Fruit fly (Drosophila melanogaster) whole organism, embryonic: ENCODE results near the gene CG13894.

ENCODE experiments used
- Antp ChIP-seq: fragments of 200-800 bp; sonication (Bioruptor generic); optimal IDR thresholded peaks from 3 replicates; lab custom pipeline; 2016; ENCODE audit warnings: missing biosample characterization, missing genetic modification characterization
- Awh ChIP-seq: fragments of 200-800 bp; sonication (Bioruptor generic); IDR thresholded peaks from 2 replicates; pipeline ENCODE4, ENCODE4 v1.3.6; 2022; ENCODE audit warnings: missing biosample characterization, missing genetic modification characterization
- B-H2 ChIP-seq: fragments of 200-800 bp; sonication (Bioruptor generic); optimal IDR thresholded peaks from 2 replicates; lab custom pipeline; 2018; ENCODE audit warnings: missing biosample characterization, mild to moderate bottlenecking, missing genetic modification characterization
- CG11696 ChIP-seq: fragments of 200-800 bp; sonication (Bioruptor generic); IDR thresholded peaks from 2 replicates; pipeline ENCODE4 v1.3.6; 2022; ENCODE audit warnings: missing biosample characterization, missing genetic modification characterization
- CG12219 ChIP-seq: fragments of 200-800 bp; sonication (Bioruptor generic); optimal IDR thresholded peaks from 3 replicates; lab custom pipeline; 2018; ENCODE audit warnings: missing biosample characterization, mild to moderate bottlenecking, missing genetic modification characterization
- CG12659 ChIP-seq: fragments of 200-800 bp; sonication (Bioruptor generic); optimal IDR thresholded peaks from 3 replicates; lab custom pipeline; 2017; ENCODE audit warnings: mild to moderate bottlenecking, missing biosample characterization, missing genetic modification reagents, missing genetic modification characterization
- CG12744 ChIP-seq: fragments of 200-800 bp; sonication (Bioruptor generic); optimal IDR thresholded peaks from 2 replicates; lab custom pipeline; 2016; ENCODE audit warnings: missing biosample characterization, missing genetic modification characterization
- CG16815 ChIP-seq: fragments of 200-800 bp; sonication (Bioruptor generic); optimal IDR thresholded peaks from 3 replicates; lab custom pipeline; 2017; ENCODE audit warnings: missing biosample characterization, mild to moderate bottlenecking, missing genetic modification characterization
- CG17186 ChIP-seq: fragments of 200-800 bp; sonication (Bioruptor generic); optimal IDR thresholded peaks from 3 replicates; lab custom pipeline; 2017; ENCODE audit warnings: missing biosample characterization, missing genetic modification reagents, missing genetic modification characterization
- CG2202 ChIP-seq: fragments of 200-800 bp; sonication (Bioruptor generic); optimal IDR thresholded peaks from 2 replicates; lab custom pipeline; 2018; ENCODE audit warnings: missing biosample characterization, mild to moderate bottlenecking, missing genetic modification characterization
- CG3163 ChIP-seq: fragments of 200-800 bp; sonication (Bioruptor generic); optimal IDR thresholded peaks from 3 replicates; lab custom pipeline; 2016; ENCODE audit warnings: missing biosample characterization, missing genetic modification characterization
- CG32767 ChIP-seq: fragments of 200-800 bp; sonication (Bioruptor generic); IDR thresholded peaks from 2 replicates; pipeline ENCODE4 v1.3.6; 2022; ENCODE audit warnings: missing biosample characterization, missing genetic modification characterization
- CG34224 ChIP-seq: fragments of 200-800 bp; sonication (Bioruptor generic); IDR thresholded peaks from 3 replicates; pipeline ENCODE4 v1.3.6; 2022; ENCODE audit warnings: missing biosample characterization, missing genetic modification characterization; ENCODE audit not compliant: partially characterized antibody
- CG6175 ChIP-seq: fragments of 200-800 bp; sonication (Bioruptor generic); IDR thresholded peaks from 3 replicates; pipeline ENCODE4 v1.3.6; 2022; ENCODE audit warnings: missing biosample characterization, missing genetic modification characterization
- CG8290 ChIP-seq, 3 experiments: fragments of 200-800 bp; sonication (Bioruptor generic); optimal IDR thresholded peaks; 2 replicates each; lab custom pipeline; 2016 to 2019; ENCODE audit warnings: missing biosample characterization in 3 of 3, missing genetic modification characterization in 3 of 3, mild to moderate bottlenecking in 2 of 3, moderate library complexity in 1 of 3
- CG8388 ChIP-seq: fragments of 200-800 bp; sonication (Bioruptor generic); optimal IDR thresholded peaks from 2 replicates; lab custom pipeline; 2019; ENCODE audit warnings: missing biosample characterization, mild to moderate bottlenecking, missing genetic modification characterization, moderate library complexity
- CG8765 ChIP-seq: fragments of 200-800 bp; sonication (Bioruptor generic); IDR thresholded peaks from 2 replicates; pipeline ENCODE4 v1.3.6; 2022; ENCODE audit warnings: missing biosample characterization, missing genetic modification characterization
- Deaf1 ChIP-seq: fragments of 200-800 bp; optimal IDR thresholded peaks from 3 replicates; lab custom pipeline; 2019; ENCODE audit warnings: missing biosample characterization, mild to moderate bottlenecking, missing genetic modification characterization, moderate library complexity
- Dip2 ChIP-seq: fragments of 200-800 bp; sonication (Bioruptor generic); IDR thresholded peaks from 2 replicates; pipeline ENCODE4 v1.3.6; 2022; ENCODE audit warnings: missing biosample characterization, missing genetic modification characterization
- Doc3 ChIP-seq: fragments of 200-800 bp; sonication (Bioruptor generic); IDR thresholded peaks from 3 replicates; pipeline ENCODE4 v1.3.6; 2022; ENCODE audit warnings: missing biosample characterization, missing genetic modification characterization; ENCODE audit not compliant: partially characterized antibody
- E2f2 ChIP-seq: fragments of 200-800 bp; sonication (Bioruptor generic); IDR thresholded peaks from 2 replicates; pipeline ENCODE4 v1.3.6; 2022; ENCODE audit warnings: missing biosample characterization, missing genetic modification characterization
- HLH3B ChIP-seq: fragments of 200-800 bp; sonication (Bioruptor generic); IDR thresholded peaks from 2 replicates; pipeline ENCODE4 v1.3.6; 2022; ENCODE audit warnings: missing biosample characterization, missing genetic modification characterization
- Hr51 ChIP-seq, 2 experiments: fragments of 200-800 bp; sonication (Bioruptor generic); optimal IDR thresholded peaks; 2 replicates in 1 of 2; 3 replicates in 1 of 2; lab custom pipeline; 2016 to 2018; ENCODE audit warnings: missing biosample characterization in 2 of 2, missing genetic modification characterization in 2 of 2, mild to moderate bottlenecking in 1 of 2, moderate library complexity in 1 of 2
- Optix ChIP-seq: fragments of 200-800 bp; sonication (Bioruptor generic); IDR thresholded peaks from 3 replicates; pipeline ENCODE4 v1.3.6; 2022; ENCODE audit warnings: missing biosample characterization, missing genetic modification characterization
- PHDP ChIP-seq: fragments of 200-800 bp; sonication (Bioruptor generic); optimal IDR thresholded peaks from 3 replicates; lab custom pipeline; 2018; ENCODE audit warnings: missing biosample characterization, mild to moderate bottlenecking, missing genetic modification characterization, moderate library complexity
- Rx ChIP-seq: fragments of 200-800 bp; sonication (Bioruptor generic); IDR thresholded peaks from 2 replicates; pipeline ENCODE4 v1.3.6; 2022; ENCODE audit warnings: missing biosample characterization, missing genetic modification characterization
- Sin3A ChIP-seq: fragments of >200 bp; optimal IDR thresholded peaks from 2 replicates; lab custom pipeline; 2018
- Sox100B ChIP-seq: fragments of 200-800 bp; sonication (Bioruptor generic); optimal IDR thresholded peaks from 3 replicates; lab custom pipeline; 2018; ENCODE audit warnings: missing biosample characterization, mild to moderate bottlenecking, missing genetic modification characterization
- Sox102F ChIP-seq: fragments of 200-800 bp; sonication (Bioruptor generic); optimal IDR thresholded peaks from 2 replicates; lab custom pipeline; 2018; ENCODE audit warnings: missing biosample characterization, mild to moderate bottlenecking, missing genetic modification characterization, moderate library complexity
- bsh ChIP-seq, 2 experiments: fragments of 200-800 bp; sonication (Bioruptor generic); optimal IDR thresholded peaks; 2 replicates each; lab custom pipeline; 2017 to 2018; ENCODE audit warnings: mild to moderate bottlenecking in 2 of 2, missing biosample characterization in 2 of 2, missing genetic modification characterization in 2 of 2, moderate library complexity in 1 of 2
- cwo ChIP-seq: fragments of 200-800 bp; sonication (Bioruptor generic); optimal IDR thresholded peaks from 3 replicates; lab custom pipeline; 2017; ENCODE audit warnings: missing biosample characterization, missing genetic modification characterization, mild to moderate bottlenecking, moderate library complexity, missing genetic modification reagents
- dmrt11E ChIP-seq: fragments of 200-800 bp; sonication (Bioruptor generic); optimal IDR thresholded peaks from 3 replicates; lab custom pipeline; 2018; ENCODE audit warnings: missing biosample characterization, mild to moderate bottlenecking, missing genetic modification characterization, moderate library complexity
- fd3F ChIP-seq: fragments of 200-800 bp; sonication (Bioruptor generic); optimal IDR thresholded peaks from 2 replicates; lab custom pipeline; 2018; ENCODE audit warnings: missing biosample characterization, mild to moderate bottlenecking, missing genetic modification characterization, moderate library complexity
- fu2 ChIP-seq: fragments of 200-800 bp; sonication (Bioruptor generic); optimal IDR thresholded peaks from 2 replicates; lab custom pipeline; 2016; ENCODE audit warnings: missing biosample characterization, missing genetic modification characterization
- gro ChIP-seq: fragments of 200-800 bp; sonication (Bioruptor generic); optimal IDR thresholded peaks from 2 replicates; lab custom pipeline; 2016; ENCODE audit warnings: missing biosample characterization, missing genetic modification characterization
- gsb ChIP-seq: fragments of 200-800 bp; sonication (Bioruptor generic); IDR thresholded peaks from 2 replicates; pipeline ENCODE4 v1.3.6; 2022; ENCODE audit warnings: missing biosample characterization, missing genetic modification characterization
- hkb ChIP-seq, 2 experiments: fragments of 200-800 bp in 1 of 2; fragments of >200 bp in 1 of 2; sonication (Bioruptor generic) in 1 of 2; IDR thresholded peaks in 1 of 2; optimal IDR thresholded peaks in 1 of 2; 2 replicates each; pipeline versions ENCODE4 v1.3.6 to Lab custom; 2017 to 2022; ENCODE audit warnings: missing biosample characterization in 1 of 2, missing genetic modification characterization in 1 of 2
- jigr1 ChIP-seq: fragments of 200-800 bp; sonication (Bioruptor generic); IDR thresholded peaks from 3 replicates; pipeline ENCODE4 v1.3.6; 2022; ENCODE audit warnings: missing biosample characterization, missing genetic modification characterization
- odd ChIP-seq: fragments of 200-800 bp; sonication (Bioruptor generic); optimal IDR thresholded peaks from 2 replicates; lab custom pipeline; 2017; ENCODE audit warnings: missing biosample characterization, mild to moderate bottlenecking, missing genetic modification characterization
- onecut ChIP-seq: fragments of 200-800 bp; sonication (Bioruptor generic); IDR thresholded peaks from 2 replicates; pipeline ENCODE4 v1.3.6; 2022; ENCODE audit warnings: missing biosample characterization, missing genetic modification characterization
- p53 ChIP-seq: fragments of 200-800 bp; sonication (Bioruptor generic); optimal IDR thresholded peaks from 2 replicates; lab custom pipeline; 2016; ENCODE audit warnings: missing biosample characterization, missing genetic modification characterization
- pb ChIP-seq: fragments of 200-800 bp; sonication (Bioruptor generic); optimal IDR thresholded peaks from 3 replicates; lab custom pipeline; 2016; ENCODE audit warnings: missing biosample characterization, missing genetic modification characterization
- pho ChIP-seq: fragments of 200-800 bp; sonication (Bioruptor generic); optimal IDR thresholded peaks from 2 replicates; lab custom pipeline; 2016; ENCODE audit warnings: missing biosample characterization, missing genetic modification characterization
- sim ChIP-seq: fragments of 200-800 bp; sonication (Bioruptor generic); IDR thresholded peaks from 2 replicates; pipeline ENCODE4 v1.3.6; 2022; ENCODE audit warnings: missing biosample characterization, missing genetic modification characterization
- sob ChIP-seq: fragments of 200-800 bp; sonication (Bioruptor generic); IDR thresholded peaks from 2 replicates; pipeline ENCODE4 v1.3.6; 2022; ENCODE audit warnings: missing biosample characterization, missing genetic modification characterization
- tio ChIP-seq: fragments of 200-800 bp; sonication (Bioruptor generic); optimal IDR thresholded peaks from 2 replicates; lab custom pipeline; 2017; ENCODE audit warnings: missing biosample characterization, missing genetic modification characterization, inconsistent platforms
- toy ChIP-seq: fragments of 200-800 bp; sonication (Bioruptor generic); IDR thresholded peaks from 2 replicates; pipeline ENCODE4 v1.3.6; 2022; ENCODE audit warnings: missing biosample characterization, missing genetic modification characterization
- twi ChIP-seq: fragments of 200-800 bp; optimal IDR thresholded peaks from 2 replicates; lab custom pipeline; 2019; ENCODE audit warnings: missing biosample characterization, mild to moderate bottlenecking, missing genetic modification characterization, moderate library complexity
- wek ChIP-seq: fragments of 200-800 bp; sonication (Bioruptor generic); optimal IDR thresholded peaks from 3 replicates; lab custom pipeline; 2018; ENCODE audit warnings: missing biosample characterization, mild to moderate bottlenecking, missing genetic modification characterization, moderate library complexity

Gene CG13894

dm6 chr3L:745222-745942 is 46.4 kb upstream of the CG13894 start (continued):
- TF ChIP-seq p53 (GFP tag; lab: Kevin White, UChicago) (no peak), pb (no peak), CG16815 (GFP tag; lab: Kevin White, UChicago) (peak; percentile 52), CG2202 (tag; lab: Kevin White, UChicago) (peak; percentile 8), Awh (no peak), CG3163 (GFP tag; lab: Kevin White, UChicago) (no peak), Sox102F (GFP tag; lab: Kevin White, UChicago) (peak; percentile 15), onecut (GFP tag; lab: Robert Waterston, UW) (no peak), CG17186 (no peak), tio (GFP tag; lab: Kevin White, UChicago) (peak; percentile 18), CG8290 (GFP tag; optimal IDR thresholded peaks at IDR 0.05; lab: Kevin White, UChicago) (no peak), CG8290 (tag; optimal IDR thresholded peaks at IDR 0.05; lab: Kevin White, UChicago) (no peak), Deaf1 (tag; lab: Kevin White, UChicago) (no peak), jigr1 (GFP tag; lab: Robert Waterston, UW) (no peak), HLH3B (GFP tag; lab: Robert Waterston, UW) (0 out of 2 replicates have a peak, but pooled peaks have one; percentile 42), CG8388 (peak; percentile 48), CG12659 (GFP tag; lab: Kevin White, UChicago) (no peak), Sin3A (no peak), CG8765 (GFP tag; lab: Robert Waterston, UW) (no peak; the same call in 1 of the 2 replicates), CG12219 (GFP tag; lab: Kevin White, UChicago) (no peak), Optix (GFP tag; lab: Robert Waterston, UW) (no peak), PHDP (tag; lab: Kevin White, UChicago) (peak; percentile 22), dmrt11E (peak; percentile 86), E2f2 (GFP tag; lab: Robert Waterston, UW) (no peak), CG12744 (GFP tag; lab: Kevin White, UChicago) (peak; percentile 7), Sox100B (GFP tag; lab: Kevin White, UChicago) (peak; percentile 14), Hr51 (GFP tag; optimal IDR thresholded peaks at IDR 0.05; lab: Kevin White, UChicago) (peak; percentile 4 to 16), wek (GFP tag; lab: Kevin White, UChicago) (no peak), pho (GFP tag; lab: Kevin White, UChicago) (no peak), gsb (no peak), sim (GFP tag; lab: Robert Waterston, UW) (no peak), fd3F (GFP tag; lab: Kevin White, UChicago) (no peak), Rx (no peak), toy (GFP tag; lab: Robert Waterston, UW) (no peak), odd (no peak), cwo (GFP tag; lab: Kevin White, UChicago) (no peak), sob (no peak), B-H2 (GFP tag; lab: Kevin White, UChicago) (no peak), Doc3 (GFP tag; lab: Robert Waterston, UW) (no peak), fu2 (GFP tag; lab: Kevin White, UChicago) (no peak), CG32767 (GFP tag; lab: Robert Waterston, UW) (no peak), CG6175 (GFP tag; lab: Robert Waterston, UW) (no peak), twi (tag; lab: Kevin White, UChicago) (peak; percentile 86), hkb (optimal IDR thresholded peaks at IDR 0.05; lab: Kevin White, UChicago) (no peak), hkb (GFP tag; IDR thresholded peaks at IDR 0.05; lab: Robert Waterston, UW) (peak; percentile 56; the same call in 1 of the 2 replicates), CG11696 (GFP tag; lab: Robert Waterston, UW) (no peak), CG34224 (GFP tag; lab: Robert Waterston, UW) (no peak), Dip2 (GFP tag; lab: Robert Waterston, UW) (no peak), gro (no peak), Antp (GFP tag; lab: Kevin White, UChicago) (no peak), bsh (GFP tag; optimal IDR thresholded peaks at IDR 0.05; lab: Kevin White, UChicago) (peak in 1 of 2 experiments; percentile 66)
